Worm (Caenorhabditis elegans) whole organism, L4 larva: ENCODE data around the gene cab-1.
A peak's percentile ranks its signal among the peaks of the same experiment; 100 is the strongest.

Experiments
- ama-1 ChIP-seq: fragments of 150-350 bp; optimal IDR thresholded peaks from 2 replicates; lab custom pipeline; 2014; ENCODE audit warnings: inconsistent platforms, mixed read lengths
- ceh-82 ChIP-seq: sonication (generic microtip); optimal IDR thresholded peaks from 2 replicates; lab custom pipeline; 2017; ENCODE audit warnings: missing biosample characterization, missing genetic modification characterization
- lin-39 ChIP-seq: fragments of 150-350 bp; optimal IDR thresholded peaks from 2 replicates; lab custom pipeline; 2014; ENCODE audit warnings: missing biosample characterization, missing genetic modification reagents, missing genetic modification characterization
- nhr-76 ChIP-seq: fragments of 150-350 bp; optimal IDR thresholded peaks from 2 replicates; lab custom pipeline; 2014; ENCODE audit warnings: missing biosample characterization, missing genetic modification characterization
- pqm-1 ChIP-seq: sonication (generic microtip); optimal IDR thresholded peaks from 2 replicates; lab custom pipeline; 2017; ENCODE audit warnings: missing biosample characterization, missing genetic modification characterization
- saeg-2 ChIP-seq: fragments of 200-800 bp; sonication (Bioruptor generic); IDR thresholded peaks from 2 replicates; pipeline ENCODE4 v1.3.6; 2022; ENCODE audit warnings: missing genetic modification reagents, missing genetic modification characterization, missing compliant biosample characterization
- unc-39 ChIP-seq: sonication (generic microtip); optimal IDR thresholded peaks from 2 replicates; lab custom pipeline; 2017; ENCODE audit warnings: missing biosample characterization, missing genetic modification characterization
- unc-62 ChIP-seq, 3 experiments: fragments of 150-350 bp in 1 of 3; sonication (generic microtip); optimal IDR thresholded peaks in 2 of 3; peaks in 1 of 3; 1 replicate in 1 of 3; 2 replicates in 2 of 3; lab custom pipeline; 2014 to 2017; ENCODE audit warnings: missing biosample characterization in 3 of 3, missing genetic modification characterization in 3 of 3, missing genetic modification reagents in 3 of 3, missing genotype in 1 of 3

- TF ChIP-seq nhr-76 (no peak), unc-39 (no peak), pqm-1 (tag; lab: Kevin White, UChicago) (peak; percentile 43), unc-62 (GFP tag; optimal IDR thresholded peaks at IDR 0.05 in 1 of 2; lab: Kevin White, UChicago) (peak in 1 of 2 experiments; percentile 65), unc-62 (tag; optimal IDR thresholded peaks at IDR 0.05; lab: Kevin White, UChicago) (no peak), saeg-2 (GFP tag; lab: Robert Waterston, UW) (no peak), ama-1 (lab: Kevin White, UChicago) (no peak), ceh-82 (tag; lab: Kevin White, UChicago) (no peak), lin-39 (tag; lab: Kevin White, UChicago) (no peak)
Measured at ce11 chrX:12154055-12154898, 58.4 kb downstream of the cab-1 start, which contains the start of gene mfsd-11.
